Worm (Caenorhabditis elegans) whole organism, early embryonic: Measurements from ENCODE around the gene exc-15.

Source experiments
- ama-1 ChIP-seq: fragments of 150-350 bp; optimal IDR thresholded peaks from 2 replicates; lab custom pipeline; 2014
- ceh-13 ChIP-seq: fragments of 200-800 bp; sonication (Bioruptor generic); optimal IDR thresholded peaks from 2 replicates; lab custom pipeline; 2018; ENCODE audit warnings: mild to moderate bottlenecking, missing genetic modification characterization, missing compliant biosample characterization
- flt-1 ChIP-seq: fragments of 200-800 bp; sonication (Bioruptor generic); IDR thresholded peaks from 2 replicates; pipeline ENCODE4 v1.3.6; 2022; ENCODE audit warnings: missing genetic modification characterization, missing compliant biosample characterization
- sea-1 ChIP-seq: fragments of 200-800 bp; sonication (Bioruptor generic); conservative IDR thresholded peaks from 2 replicates; pipeline ENCODE4 v1.3.6; 2022; ENCODE audit warnings: missing genetic modification characterization, missing compliant biosample characterization
- tbx-11 ChIP-seq: fragments of 200-800 bp; sonication (Bioruptor generic); IDR thresholded peaks from 2 replicates; pipeline ENCODE4 v1.3.6; 2022; ENCODE audit warnings: missing genetic modification characterization, missing compliant biosample characterization
- tbx-37 ChIP-seq: fragments of 200-800 bp; sonication (Bioruptor generic); conservative IDR thresholded peaks from 2 replicates; pipeline ENCODE4 v1.3.6; 2022; ENCODE audit warnings: missing genetic modification reagents, missing genetic modification characterization, missing compliant biosample characterization

ce11 chrV:4504445-4504844 is 21.2 kb downstream of the exc-15 start:
- no peak for TF ChIP-seq flt-1 (GFP tag; lab: Robert Waterston, UW)
- no peak for TF ChIP-seq tbx-37 (GFP tag; lab: Robert Waterston, UW)
- TF ChIP-seq sea-1 (GFP tag; lab: Robert Waterston, UW): no peak
- no peak for TF ChIP-seq tbx-11
- TF ChIP-seq ama-1 (lab: Kevin White, UChicago): no peak
- no peak for TF ChIP-seq ceh-13 (GFP tag; lab: Kevin White, UChicago)
